Fruit fly (Drosophila melanogaster) S2 (cell line): ENCODE results near the gene CG5346.

ENCODE experiments used
- CG8478 ChIP-seq: fragments of >200 bp; optimal IDR thresholded peaks from 2 replicates; lab custom pipeline; 2018
- CTCF ChIP-seq, 2 experiments: fragments of >200 bp; optimal IDR thresholded peaks; 2 replicates each; lab custom pipeline; 2018

DNA sequence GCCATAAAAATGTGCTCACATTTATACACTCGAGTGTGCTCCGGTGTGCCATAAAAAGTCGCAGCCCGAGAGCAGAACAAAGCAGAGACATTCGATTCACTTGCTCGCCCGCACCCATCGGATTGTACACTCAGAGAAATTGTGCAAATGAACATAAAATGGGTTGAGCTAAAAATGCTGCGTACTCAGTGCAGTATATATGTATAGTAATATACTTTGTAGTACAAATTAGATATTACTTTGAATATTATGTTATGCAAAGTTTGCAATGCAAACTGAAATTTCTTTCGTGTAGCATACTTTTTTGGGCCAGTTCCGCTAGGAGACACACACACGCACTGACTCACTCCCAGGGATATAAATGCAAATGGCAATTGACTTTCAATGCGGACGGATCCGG lies 24.8 kb downstream of the CG5346 start:
- no peak for TF ChIP-seq CG8478 (lab: Kevin White, UChicago)
- TF ChIP-seq CTCF (optimal IDR thresholded peaks at IDR 0.05; lab: Kevin White, UChicago), result no peak
